Worm (Caenorhabditis elegans): ENCODE results near the gene ZK688.5.

The ZK688.5 gene

ce11 chrIII:7882900-7883299 lies 8.5 kb downstream of the ZK688.5 start, which contains the start of gene ZK688.9:
Gene ZK688.9 (minus strand): TSS chrIII:7883000.
- TF ChIP-seq ztf-4 (tag; optimal IDR thresholded peaks at IDR 0.05) (no peak), hpl-2 (GFP tag; optimal IDR thresholded peaks at IDR 0.05) (no peak), ets-5 (GFP tag; IDR thresholded peaks at IDR 0.05) (no peak), mdl-1 (tag; optimal IDR thresholded peaks at IDR 0.05) (no peak), fkh-10 (GFP tag; optimal IDR thresholded peaks at IDR 0.05) (no peak), C04F5.9 (tag; optimal IDR thresholded peaks at IDR 0.05) (no peak), C16A3.4 (tag; optimal IDR thresholded peaks at IDR 0.05) (no peak), dpl-1 (GFP tag; optimal IDR thresholded peaks at IDR 0.05) (no peak), elt-2 (tag; optimal IDR thresholded peaks at IDR 0.05) (no peak), hlh-4 (tag; optimal IDR thresholded peaks at IDR 0.05) (no peak), efl-3 (GFP tag; optimal IDR thresholded peaks at IDR 0.05) (no peak), grh-1 (GFP tag; IDR thresholded peaks at IDR 0.05) (no peak), egl-27 (tag; optimal IDR thresholded peaks at IDR 0.05) (no peak), zag-1 (tag; optimal IDR thresholded peaks at IDR 0.05) (no peak), dsc-1 (tag; optimal IDR thresholded peaks at IDR 0.05) (no peak), lin-15B (tag; optimal IDR thresholded peaks at IDR 0.05) (no peak)

- TF ChIP-seq zag-1 (tag; optimal IDR thresholded peaks at IDR 0.05) (no peak), nhr-20 (tag; optimal IDR thresholded peaks at IDR 0.05) (peak; percentile 27), snpc-4 (tag; optimal IDR thresholded peaks at IDR 0.05) (no peak), nhr-28 (tag; optimal IDR thresholded peaks at IDR 0.05) (no peak), rnt-1 (tag; optimal IDR thresholded peaks at IDR 0.05) (peak; percentile 53), ceh-63 (GFP tag; optimal IDR thresholded peaks at IDR 0.05) (no peak), dsc-1 (tag; optimal IDR thresholded peaks at IDR 0.05) (peak; percentile 50), lin-35 (GFP tag; optimal IDR thresholded peaks at IDR 0.05) (no peak), snu-23 (GFP tag; optimal IDR thresholded peaks at IDR 0.05) (peak; percentile 20), nhr-71 (tag; optimal IDR thresholded peaks at IDR 0.05) (peak; percentile 46), nhr-237 (tag; optimal IDR thresholded peaks at IDR 0.05) (no peak), efl-3 (GFP tag; optimal IDR thresholded peaks at IDR 0.05) (no peak), lin-14 (GFP tag; optimal IDR thresholded peaks at IDR 0.05) (peak; percentile 78), unc-130 (tag; optimal IDR thresholded peaks at IDR 0.05) (peak; percentile 21), C16A3.4 (tag; optimal IDR thresholded peaks at IDR 0.05) (no peak), ces-1 (GFP tag; optimal IDR thresholded peaks at IDR 0.05) (no peak), lsy-2 (tag; optimal IDR thresholded peaks at IDR 0.05) (peak in 1 of 2 experiments; percentile 54), dpl-1 (GFP tag; optimal IDR thresholded peaks at IDR 0.05) (no peak), vab-15 (tag; optimal IDR thresholded peaks at IDR 0.05) (no peak), ztf-4 (tag; optimal IDR thresholded peaks at IDR 0.05) (no peak), efl-1 (optimal IDR thresholded peaks at IDR 0.05) (no peak), efl-1 (GFP tag; optimal IDR thresholded peaks at IDR 0.05 in 1 of 2) (peak in 1 of 2 experiments; percentile 61), ets-5 (GFP tag; IDR thresholded peaks at IDR 0.05) (no peak), nhr-19 (GFP tag; conservative IDR thresholded peaks at IDR 0.05) (peak; percentile 10; the same call in 1 of the 2 replicates), ceh-8 (GFP tag; optimal IDR thresholded peaks at IDR 0.05) (no peak)
Observed at ce11 chrIII:7880132-7880715, 11.2 kb downstream of the ZK688.5 start.

ce11 chrIII:7878852-7879329 lies 12.5 kb downstream of the ZK688.5 start, which contains the start of gene sup-18:
Gene sup-18 (minus strand): TSS chrIII:7878902.
- TF ChIP-seq aha-1 (tag; optimal IDR thresholded peaks at IDR 0.05) (no peak), unc-62 (GFP tag; optimal IDR thresholded peaks at IDR 0.05) (no peak), dsc-1 (tag; optimal IDR thresholded peaks at IDR 0.05) (peak; percentile 87), nhr-85 (tag) (no peak), sox-4 (tag; optimal IDR thresholded peaks at IDR 0.05) (no peak), fkh-4 (tag; optimal IDR thresholded peaks at IDR 0.05; ENCODE audit: borderline replicate concordance) (peak; percentile 59)

Measured in whole organism, L1 larva.